Fruit fly (Drosophila melanogaster): ENCODE measurements around the gene ATPsynE.

Gene ATPsynE

DNA sequence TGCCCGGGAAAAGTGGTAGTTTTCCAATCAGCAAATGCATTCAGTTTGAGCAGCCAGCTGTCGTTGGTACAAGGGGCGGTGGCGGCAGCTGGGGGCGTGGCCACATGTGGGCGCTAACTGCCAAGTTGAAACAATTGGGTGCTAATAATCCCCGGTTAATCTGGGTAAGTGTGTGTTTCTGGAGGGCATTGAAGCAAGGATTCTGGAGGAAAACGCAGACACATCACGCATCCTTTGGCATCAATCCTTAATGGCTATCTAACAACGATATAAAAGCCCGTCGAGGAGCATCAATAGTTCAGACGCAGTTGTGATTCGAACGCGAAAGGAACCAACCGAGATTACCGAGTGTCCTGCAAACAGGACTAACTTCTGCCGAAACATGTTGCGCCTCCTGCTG is 12.2 kb upstream of the ATPsynE start, which contains the start of gene Crz:
Gene Crz, plus strand, starts transcription at position 301 of the 400 bp plus-strand sequence.
- no peak for TF ChIP-seq CG33017 (tag; optimal IDR thresholded peaks at IDR 0.05)
- TF ChIP-seq Mnt (GFP tag; optimal IDR thresholded peaks at IDR 0.05), result no peak
- no peak for TF ChIP-seq ovo (GFP tag; optimal IDR thresholded peaks at IDR 0.05)
- no peak for TF ChIP-seq Crg-1 (GFP tag; optimal IDR thresholded peaks at IDR 0.05)
- TF ChIP-seq CG11617 (GFP tag; optimal IDR thresholded peaks at IDR 0.05), result no peak
- no peak for TF ChIP-seq toe (GFP tag; optimal IDR thresholded peaks at IDR 0.05)
- TF ChIP-seq Hr96 (GFP tag; optimal IDR thresholded peaks at IDR 0.05), result no peak

DNA sequence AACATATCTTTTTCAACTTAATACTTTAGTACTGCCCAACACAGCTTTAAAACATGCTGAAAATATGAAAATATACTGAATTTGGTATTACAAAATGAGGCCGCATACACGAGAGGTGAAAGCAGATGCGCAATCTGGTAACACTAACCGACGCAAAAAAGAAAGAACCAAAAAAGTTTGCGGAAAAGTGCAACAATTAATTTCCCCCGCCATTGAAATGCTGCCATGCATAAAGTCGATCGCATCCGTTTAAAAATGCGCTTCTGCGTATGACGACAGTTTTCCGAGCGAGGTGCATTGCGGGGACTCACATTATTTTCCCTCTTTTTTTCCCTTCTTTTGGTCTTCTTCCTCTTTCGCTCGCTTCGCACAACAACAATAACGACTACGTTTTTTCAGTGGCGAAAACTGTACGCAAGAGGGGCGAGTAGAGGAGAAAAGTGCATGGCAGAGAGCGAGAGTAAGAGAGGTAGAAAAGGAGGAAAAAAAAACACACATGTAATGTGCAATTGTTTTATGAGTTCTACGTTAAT is 10.8 kb upstream of the ATPsynE start, which contains the start of gene Set8:
Gene Set8, plus strand, starts transcription at position 127 of the 533 bp plus-strand sequence.
- TF ChIP-seq CG7045 (GFP tag; optimal IDR thresholded peaks at IDR 0.05) (no peak), kay (GFP tag; ENCODE audit: borderline replicate concordance) (no peak), Crg-1 (GFP tag; optimal IDR thresholded peaks at IDR 0.05) (peak; percentile 36), ovo (GFP tag; optimal IDR thresholded peaks at IDR 0.05) (no peak), CG14711 (tag; optimal IDR thresholded peaks at IDR 0.05) (peak; percentile 33), Hr96 (GFP tag; optimal IDR thresholded peaks at IDR 0.05) (no peak), bab1 (GFP tag; optimal IDR thresholded peaks at IDR 0.05) (peak; percentile 56), cnc (optimal IDR thresholded peaks at IDR 0.05) (no peak), CG33017 (tag; optimal IDR thresholded peaks at IDR 0.05) (peak; percentile 56), cic (GFP tag; optimal IDR thresholded peaks at IDR 0.05) (peak; percentile 74), Clk (GFP tag; optimal IDR thresholded peaks at IDR 0.05) (no peak), CG1620 (GFP tag; optimal IDR thresholded peaks at IDR 0.05) (no peak), toe (GFP tag; optimal IDR thresholded peaks at IDR 0.05) (no peak), CG5204 (GFP tag; optimal IDR thresholded peaks at IDR 0.05) (no peak), pad (GFP tag; optimal IDR thresholded peaks at IDR 0.05) (peak; percentile 67), CG7101 (tag; optimal IDR thresholded peaks at IDR 0.05) (no peak), Mnt (GFP tag; optimal IDR thresholded peaks at IDR 0.05) (peak; percentile 86), tj (GFP tag; optimal IDR thresholded peaks at IDR 0.05) (peak; percentile 34), CG12768 (GFP tag; optimal IDR thresholded peaks at IDR 0.05) (peak; percentile 70), CG11617 (GFP tag; optimal IDR thresholded peaks at IDR 0.05) (peak; percentile 56)

DNA sequence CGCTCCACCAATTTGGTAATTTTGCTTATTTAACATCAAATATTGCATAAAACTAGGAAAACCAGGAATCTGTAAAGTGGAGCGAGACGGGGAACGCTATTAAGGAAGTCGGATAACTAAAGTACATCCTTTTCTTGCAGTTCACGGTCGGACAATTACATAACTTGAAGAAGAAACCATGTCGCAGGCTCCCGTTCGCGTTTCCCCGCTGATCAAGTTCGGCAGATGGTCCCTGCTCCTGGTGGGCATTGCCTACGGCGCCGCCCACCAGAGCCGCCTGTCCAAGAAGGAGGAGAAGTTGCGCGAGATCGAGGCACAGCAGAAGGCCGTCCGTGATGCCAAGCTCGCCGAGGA is 343 bp downstream of the ATPsynE start:
- TF ChIP-seq Clk (GFP tag; optimal IDR thresholded peaks at IDR 0.05), result no peak
- TF ChIP-seq cic (GFP tag; optimal IDR thresholded peaks at IDR 0.05), result no peak
- no peak for TF ChIP-seq CG14711 (tag; optimal IDR thresholded peaks at IDR 0.05)
- no peak for TF ChIP-seq CG7101 (tag; optimal IDR thresholded peaks at IDR 0.05)
- TF ChIP-seq CG11617 (GFP tag; optimal IDR thresholded peaks at IDR 0.05), result no peak
- no peak for TF ChIP-seq Crg-1 (GFP tag; optimal IDR thresholded peaks at IDR 0.05)
- TF ChIP-seq kay (GFP tag; ENCODE audit: borderline replicate concordance), result no peak

DNA sequence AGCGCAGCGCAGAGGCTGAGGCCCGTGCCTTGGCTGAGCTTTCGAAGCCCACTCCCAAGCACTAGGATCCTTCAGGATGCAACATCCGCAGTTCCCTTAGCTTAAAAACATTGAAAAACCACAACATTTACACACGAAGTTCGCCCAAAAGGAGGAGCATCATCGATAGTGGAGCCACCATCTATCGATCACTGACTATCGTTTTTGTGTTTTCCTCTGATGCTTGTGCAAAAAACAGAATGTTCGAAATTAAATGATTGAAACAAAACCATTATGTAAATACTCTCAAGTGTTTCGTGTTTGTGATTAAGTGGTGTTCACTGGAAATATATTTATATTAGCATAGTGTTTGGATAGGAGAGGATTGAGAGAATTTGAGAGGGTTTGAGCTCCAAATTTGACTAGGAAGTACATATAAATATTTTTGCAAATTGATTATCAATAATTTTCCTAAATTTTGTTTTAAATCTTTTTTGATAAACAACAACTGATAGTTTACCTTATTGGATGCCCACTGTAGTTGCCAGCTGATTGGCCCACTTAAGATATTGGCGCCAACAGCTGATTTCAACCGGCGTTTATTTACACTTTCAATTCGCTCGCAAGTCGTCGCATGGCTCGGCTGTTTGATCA is 841 bp downstream of the ATPsynE start, which contains the start of gene spn-B:
Gene spn-B, plus strand, starts transcription at position 580 of the 633 bp plus-strand sequence.
- TF ChIP-seq CG7045 (GFP tag; optimal IDR thresholded peaks at IDR 0.05), result peak; percentile 55
- TF ChIP-seq CG7101 (tag; optimal IDR thresholded peaks at IDR 0.05), result peak; percentile 74
- peak; percentile 70 for TF ChIP-seq CG12768 (GFP tag; optimal IDR thresholded peaks at IDR 0.05)
- peak; percentile 53 for TF ChIP-seq CG33017 (tag; optimal IDR thresholded peaks at IDR 0.05)
- peak; percentile 77 for TF ChIP-seq bab1 (GFP tag; optimal IDR thresholded peaks at IDR 0.05)
- TF ChIP-seq toe (GFP tag; optimal IDR thresholded peaks at IDR 0.05), result peak; percentile 64
- peak; percentile 57 for TF ChIP-seq Mnt (GFP tag; optimal IDR thresholded peaks at IDR 0.05)
- TF ChIP-seq Clk (GFP tag; optimal IDR thresholded peaks at IDR 0.05), result no peak
- no peak for TF ChIP-seq cnc (optimal IDR thresholded peaks at IDR 0.05)
- TF ChIP-seq cic (GFP tag; optimal IDR thresholded peaks at IDR 0.05), result peak; percentile 66
- peak; percentile 40 for TF ChIP-seq CG1620 (GFP tag; optimal IDR thresholded peaks at IDR 0.05)
- TF ChIP-seq tj (GFP tag; optimal IDR thresholded peaks at IDR 0.05), result peak; percentile 47
- peak; percentile 69 for TF ChIP-seq Hr96 (GFP tag; optimal IDR thresholded peaks at IDR 0.05)
- TF ChIP-seq CG14711 (tag; optimal IDR thresholded peaks at IDR 0.05), result peak; percentile 52
- TF ChIP-seq CG5204 (GFP tag; optimal IDR thresholded peaks at IDR 0.05), result peak; percentile 63
- TF ChIP-seq ovo (GFP tag; optimal IDR thresholded peaks at IDR 0.05), result no peak
- TF ChIP-seq Crg-1 (GFP tag; optimal IDR thresholded peaks at IDR 0.05), result peak; percentile 31
- TF ChIP-seq pad (GFP tag; optimal IDR thresholded peaks at IDR 0.05), result peak; percentile 56
- peak; percentile 32 for TF ChIP-seq kay (GFP tag; ENCODE audit: borderline replicate concordance)
- TF ChIP-seq CG11617 (GFP tag; optimal IDR thresholded peaks at IDR 0.05), result peak; percentile 81

DNA sequence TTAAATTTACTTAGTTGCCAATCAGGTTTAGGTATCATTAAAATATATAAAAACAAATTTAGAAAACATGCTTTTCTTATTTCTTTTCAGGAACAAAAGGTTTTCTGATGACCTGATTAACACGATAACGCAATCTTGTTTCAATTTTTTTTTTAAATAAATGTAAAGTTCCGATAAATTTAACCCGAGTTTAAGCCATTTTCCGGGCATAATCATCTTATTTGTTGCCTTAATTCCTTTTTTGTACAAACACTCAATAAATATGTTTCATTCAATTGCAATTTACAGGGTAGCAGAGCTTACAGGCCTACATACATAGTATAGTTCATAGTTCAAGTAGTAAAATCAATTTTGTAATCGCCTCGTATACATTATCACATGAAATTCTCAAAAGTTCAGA is 2.8 kb downstream of the ATPsynE start:
- TF ChIP-seq toe (GFP tag; optimal IDR thresholded peaks at IDR 0.05), result no peak
- peak; percentile 56 for TF ChIP-seq kay (GFP tag; ENCODE audit: borderline replicate concordance)

DNA sequence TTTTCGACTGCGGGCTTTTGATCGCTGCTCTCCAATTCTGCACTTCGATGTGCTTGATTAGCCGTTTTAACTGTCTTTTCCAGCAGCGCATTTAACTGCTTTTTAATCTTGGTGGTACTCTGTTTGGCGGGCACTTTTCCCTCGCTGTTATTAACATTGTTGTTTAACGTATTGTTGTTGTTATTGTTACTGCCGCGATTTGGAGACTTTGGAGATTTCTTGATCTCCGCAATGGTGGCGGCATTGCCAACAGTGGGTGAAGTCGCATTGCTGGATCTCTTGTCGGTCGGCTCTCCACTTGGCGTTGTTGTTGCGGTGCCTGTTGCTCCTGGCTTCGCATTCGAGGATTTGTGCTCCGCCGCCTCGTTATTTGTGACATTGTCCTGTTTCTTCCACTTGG is 3.9 kb downstream of the ATPsynE start:
- no peak for TF ChIP-seq cnc (optimal IDR thresholded peaks at IDR 0.05)
- no peak for TF ChIP-seq CG1620 (GFP tag; optimal IDR thresholded peaks at IDR 0.05)
- no peak for TF ChIP-seq toe (GFP tag; optimal IDR thresholded peaks at IDR 0.05)
- TF ChIP-seq Mnt (GFP tag; optimal IDR thresholded peaks at IDR 0.05), result no peak
- no peak for TF ChIP-seq Crg-1 (GFP tag; optimal IDR thresholded peaks at IDR 0.05)
- no peak for TF ChIP-seq kay (GFP tag; ENCODE audit: borderline replicate concordance)
- no peak for TF ChIP-seq ovo (GFP tag; optimal IDR thresholded peaks at IDR 0.05)
- TF ChIP-seq CG11617 (GFP tag; optimal IDR thresholded peaks at IDR 0.05), result no peak
- TF ChIP-seq Hr96 (GFP tag; optimal IDR thresholded peaks at IDR 0.05), result no peak
- no peak for TF ChIP-seq tj (GFP tag; optimal IDR thresholded peaks at IDR 0.05)
- TF ChIP-seq CG5204 (GFP tag; optimal IDR thresholded peaks at IDR 0.05), result no peak
- no peak for TF ChIP-seq pad (GFP tag; optimal IDR thresholded peaks at IDR 0.05)
- TF ChIP-seq cic (GFP tag; optimal IDR thresholded peaks at IDR 0.05), result no peak
- no peak for TF ChIP-seq CG7101 (tag; optimal IDR thresholded peaks at IDR 0.05)
- no peak for TF ChIP-seq CG33017 (tag; optimal IDR thresholded peaks at IDR 0.05)
- TF ChIP-seq CG12768 (GFP tag; optimal IDR thresholded peaks at IDR 0.05), result no peak
- no peak for TF ChIP-seq Clk (GFP tag; optimal IDR thresholded peaks at IDR 0.05)

Measured in whole organism, adult.